Fruit fly (Drosophila melanogaster): ENCODE results near the gene Spn28Dc.

Spn28Dc gene

DNA sequence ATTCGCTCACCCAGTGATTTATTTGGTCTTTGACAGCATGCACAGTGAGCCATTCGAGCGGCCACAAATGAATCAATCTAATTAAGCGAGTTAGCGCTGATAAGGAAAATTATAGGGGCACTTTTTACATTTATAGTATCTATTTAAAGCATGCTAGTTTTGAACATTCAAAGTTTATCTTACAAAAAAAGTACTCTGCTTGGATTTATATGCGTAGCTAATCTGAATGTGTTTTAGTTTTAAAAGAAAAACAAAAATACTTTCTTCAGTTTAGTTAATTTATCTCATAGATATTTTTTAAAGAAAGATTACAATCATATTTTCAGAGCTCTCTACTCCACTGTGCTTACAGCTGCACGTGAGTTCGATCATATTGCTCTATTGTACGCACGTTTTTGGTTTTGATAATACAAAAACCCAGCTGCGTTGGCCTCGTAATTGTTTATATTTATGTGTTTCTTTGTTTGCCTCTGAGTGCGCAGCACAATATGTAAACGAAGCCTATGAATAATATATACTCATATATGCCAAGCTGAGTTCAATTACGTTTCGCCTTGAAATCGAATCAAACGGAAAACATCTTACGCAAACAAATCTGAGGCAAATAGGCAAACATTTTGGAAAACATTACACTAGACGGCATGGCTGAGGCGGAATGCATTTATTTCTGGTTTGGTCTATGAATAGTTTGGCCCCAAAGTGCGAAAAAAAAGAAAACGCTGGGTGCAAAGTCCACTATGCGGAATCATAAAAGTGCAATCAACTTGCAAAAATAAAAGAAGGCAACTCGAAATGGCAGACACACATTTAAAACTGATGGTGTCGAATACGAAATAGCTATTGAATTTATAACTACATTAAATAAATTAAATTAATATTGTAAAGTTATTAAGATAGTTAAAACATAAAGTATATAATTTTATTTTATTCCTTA is 5.0 kb downstream of the Spn28Dc start:
- TF ChIP-seq sv (GFP tag; optimal IDR thresholded peaks at IDR 0.05): peak; percentile 89
- no peak for TF ChIP-seq tai (GFP tag; optimal IDR thresholded peaks at IDR 0.05)
- TF ChIP-seq usp (GFP tag; optimal IDR thresholded peaks at IDR 0.05): no peak
- TF ChIP-seq jim (GFP tag; optimal IDR thresholded peaks at IDR 0.05): no peak
- TF ChIP-seq Hr78 (GFP tag; optimal IDR thresholded peaks at IDR 0.05): no peak
- TF ChIP-seq CG9705 (GFP tag; optimal IDR thresholded peaks at IDR 0.05): no peak
- peak; percentile 57 for TF ChIP-seq dmrt93B (GFP tag; optimal IDR thresholded peaks at IDR 0.05)
- TF ChIP-seq Jra (GFP tag; optimal IDR thresholded peaks at IDR 0.05): peak; percentile 21
- no peak for TF ChIP-seq pan (optimal IDR thresholded peaks at IDR 0.05)
- TF ChIP-seq dsf (GFP tag; optimal IDR thresholded peaks at IDR 0.05; ENCODE audit: borderline replicate concordance): no peak
- TF ChIP-seq h (GFP tag; optimal IDR thresholded peaks at IDR 0.05): peak; percentile 82
- no peak for TF ChIP-seq Dfd (GFP tag; optimal IDR thresholded peaks at IDR 0.05)
- peak in 1 of 2 experiments; percentile 80 for TF ChIP-seq foxo (GFP tag; optimal IDR thresholded peaks at IDR 0.05)
- TF ChIP-seq Dif (GFP tag; optimal IDR thresholded peaks at IDR 0.05; ENCODE audit: partially characterized antibody): no peak
- no peak for TF ChIP-seq Myc (optimal IDR thresholded peaks at IDR 0.05)
- TF ChIP-seq rgr (GFP tag; optimal IDR thresholded peaks at IDR 0.05): peak; percentile 62
- peak; percentile 65 for TF ChIP-seq psq (GFP tag; optimal IDR thresholded peaks at IDR 0.05)
- peak; percentile 55 for TF ChIP-seq woc (GFP tag; optimal IDR thresholded peaks at IDR 0.05)
- TF ChIP-seq Hr83 (GFP tag; optimal IDR thresholded peaks at IDR 0.05; ENCODE audit: poor library complexity, severe bottlenecking): no peak
- peak; percentile 69 for TF ChIP-seq fru (GFP tag; optimal IDR thresholded peaks at IDR 0.05)
- TF ChIP-seq lola (GFP tag; optimal IDR thresholded peaks at IDR 0.05): no peak
- no peak for TF ChIP-seq Vsx2 (GFP tag; optimal IDR thresholded peaks at IDR 0.05; ENCODE audit: partially characterized antibody)
- TF ChIP-seq CrebA (GFP tag; optimal IDR thresholded peaks at IDR 0.05; ENCODE audit: borderline replicate concordance): no peak
- peak; percentile 76 for TF ChIP-seq HLH106 (tag; optimal IDR thresholded peaks at IDR 0.05)
- peak; percentile 82 for TF ChIP-seq br (GFP tag; optimal IDR thresholded peaks at IDR 0.05)
- no peak for TF ChIP-seq Mio (GFP tag; optimal IDR thresholded peaks at IDR 0.05)
- no peak for TF ChIP-seq dl (GFP tag; optimal IDR thresholded peaks at IDR 0.05; ENCODE audit: insufficient read depth in 1 of 2, partially characterized antibody in 2 of 2)
- TF ChIP-seq GATAd (GFP tag; optimal IDR thresholded peaks at IDR 0.05): no peak
- no peak for TF ChIP-seq Abd-B (GFP tag; optimal IDR thresholded peaks at IDR 0.05)
- no peak for TF ChIP-seq N (GFP tag; optimal IDR thresholded peaks at IDR 0.05)
- peak; percentile 69 for TF ChIP-seq OdsH (GFP tag; optimal IDR thresholded peaks at IDR 0.05)
- peak; percentile 76 for TF ChIP-seq Sp1 (GFP tag; optimal IDR thresholded peaks at IDR 0.05)
- peak; percentile 76 for TF ChIP-seq ey (GFP tag; optimal IDR thresholded peaks at IDR 0.05)
- peak; percentile 12 for TF ChIP-seq Hnf4 (GFP tag; optimal IDR thresholded peaks at IDR 0.05)
- peak; percentile 32 for TF ChIP-seq sage (GFP tag; optimal IDR thresholded peaks at IDR 0.05)
- peak; percentile 35 for TF ChIP-seq brk (GFP tag; optimal IDR thresholded peaks at IDR 0.05)
- TF ChIP-seq CG32264 (GFP tag; optimal IDR thresholded peaks at IDR 0.05): peak; percentile 33
- TF ChIP-seq Rel (GFP tag; optimal IDR thresholded peaks at IDR 0.05): no peak
- peak; percentile 5 for TF ChIP-seq Rel (tag; optimal IDR thresholded peaks at IDR 0.05)

DNA sequence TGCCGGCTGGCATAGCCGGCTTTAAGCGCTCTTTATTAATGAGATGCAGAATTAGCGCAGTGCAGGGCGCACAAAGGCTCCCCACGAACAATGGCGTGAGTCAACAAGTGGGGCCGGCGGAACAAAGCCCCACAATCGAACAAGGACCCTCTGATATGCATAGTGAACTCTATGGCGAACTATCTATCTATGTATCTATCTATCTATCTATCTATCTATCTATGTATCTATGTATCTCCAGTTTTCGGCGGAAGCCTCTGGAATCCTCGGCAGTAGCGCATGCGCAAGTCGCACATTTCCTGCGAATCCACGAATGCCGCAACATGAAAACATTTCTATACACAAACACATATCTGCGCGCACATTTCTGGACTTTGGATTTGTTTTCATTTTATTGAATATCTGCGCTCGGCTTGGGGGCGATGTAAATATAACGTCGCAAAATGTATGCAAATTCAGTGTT is 6.4 kb downstream of the Spn28Dc start:
- TF ChIP-seq dmrt93B (GFP tag; optimal IDR thresholded peaks at IDR 0.05): peak; percentile 88
- TF ChIP-seq Dif (GFP tag; optimal IDR thresholded peaks at IDR 0.05; ENCODE audit: partially characterized antibody): no peak
- no peak for TF ChIP-seq pan (optimal IDR thresholded peaks at IDR 0.05)
- peak; percentile 39 to 92 for TF ChIP-seq foxo (GFP tag; optimal IDR thresholded peaks at IDR 0.05)
- TF ChIP-seq dsf (GFP tag; optimal IDR thresholded peaks at IDR 0.05; ENCODE audit: borderline replicate concordance): no peak
- peak; percentile 4 for TF ChIP-seq CG9705 (GFP tag; optimal IDR thresholded peaks at IDR 0.05)
- TF ChIP-seq usp (GFP tag; optimal IDR thresholded peaks at IDR 0.05): no peak
- TF ChIP-seq Sp1 (GFP tag; optimal IDR thresholded peaks at IDR 0.05): peak; percentile 80
- peak; percentile 89 for TF ChIP-seq woc (GFP tag; optimal IDR thresholded peaks at IDR 0.05)
- peak; percentile 86 for TF ChIP-seq psq (GFP tag; optimal IDR thresholded peaks at IDR 0.05)
- TF ChIP-seq h (GFP tag; optimal IDR thresholded peaks at IDR 0.05): peak; percentile 91
- no peak for TF ChIP-seq jim (GFP tag; optimal IDR thresholded peaks at IDR 0.05)
- no peak for TF ChIP-seq N (GFP tag; optimal IDR thresholded peaks at IDR 0.05)
- no peak for TF ChIP-seq CrebA (GFP tag; optimal IDR thresholded peaks at IDR 0.05; ENCODE audit: borderline replicate concordance)
- peak; percentile 74 for TF ChIP-seq CG32264 (GFP tag; optimal IDR thresholded peaks at IDR 0.05)
- TF ChIP-seq Hnf4 (GFP tag; optimal IDR thresholded peaks at IDR 0.05): peak; percentile 85
- TF ChIP-seq OdsH (GFP tag; optimal IDR thresholded peaks at IDR 0.05): peak; percentile 81
- no peak for TF ChIP-seq tai (GFP tag; optimal IDR thresholded peaks at IDR 0.05)
- no peak for TF ChIP-seq Hr78 (GFP tag; optimal IDR thresholded peaks at IDR 0.05)
- TF ChIP-seq dl (GFP tag; optimal IDR thresholded peaks at IDR 0.05; ENCODE audit: insufficient read depth in 1 of 2, partially characterized antibody in 2 of 2): no peak
- peak; percentile 12 for TF ChIP-seq Mio (GFP tag; optimal IDR thresholded peaks at IDR 0.05)
- no peak for TF ChIP-seq Dfd (GFP tag; optimal IDR thresholded peaks at IDR 0.05)
- TF ChIP-seq Vsx2 (GFP tag; optimal IDR thresholded peaks at IDR 0.05; ENCODE audit: partially characterized antibody): no peak
- no peak for TF ChIP-seq Abd-B (GFP tag; optimal IDR thresholded peaks at IDR 0.05)
- no peak for TF ChIP-seq Hr83 (GFP tag; optimal IDR thresholded peaks at IDR 0.05; ENCODE audit: poor library complexity, severe bottlenecking)
- no peak for TF ChIP-seq lola (GFP tag; optimal IDR thresholded peaks at IDR 0.05)
- TF ChIP-seq brk (GFP tag; optimal IDR thresholded peaks at IDR 0.05): no peak
- TF ChIP-seq Jra (GFP tag; optimal IDR thresholded peaks at IDR 0.05): no peak
- TF ChIP-seq br (GFP tag; optimal IDR thresholded peaks at IDR 0.05): peak; percentile 91
- peak; percentile 87 for TF ChIP-seq HLH106 (tag; optimal IDR thresholded peaks at IDR 0.05)
- peak; percentile 23 for TF ChIP-seq sv (GFP tag; optimal IDR thresholded peaks at IDR 0.05)
- TF ChIP-seq Myc (optimal IDR thresholded peaks at IDR 0.05): peak; percentile 37
- peak; percentile 84 for TF ChIP-seq rgr (GFP tag; optimal IDR thresholded peaks at IDR 0.05)
- peak; percentile 56 for TF ChIP-seq sage (GFP tag; optimal IDR thresholded peaks at IDR 0.05)
- no peak for TF ChIP-seq GATAd (GFP tag; optimal IDR thresholded peaks at IDR 0.05)
- TF ChIP-seq ey (GFP tag; optimal IDR thresholded peaks at IDR 0.05): peak; percentile 92
- peak; percentile 55 for TF ChIP-seq Rel (GFP tag; optimal IDR thresholded peaks at IDR 0.05)
- TF ChIP-seq Rel (tag; optimal IDR thresholded peaks at IDR 0.05): peak; percentile 24
- peak; percentile 96 for TF ChIP-seq fru (GFP tag; optimal IDR thresholded peaks at IDR 0.05)
